Worm (Caenorhabditis elegans) whole organism, midembryonic: Measurements from ENCODE around the gene srh-88.

ENCODE experiments used
- T22C8.4 ChIP-seq: fragments of 200-800 bp; sonication (Bioruptor generic); IDR thresholded peaks from 2 replicates; pipeline ENCODE4 v1.3.6; 2022; ENCODE audit warnings: missing genetic modification characterization, missing compliant biosample characterization
- cog-1 ChIP-seq: sonication (generic microtip); optimal IDR thresholded peaks from 2 replicates; lab custom pipeline; 2016; ENCODE audit warnings: missing genetic modification characterization, missing compliant biosample characterization
- flt-1 ChIP-seq: fragments of 200-800 bp; sonication (Bioruptor generic); IDR thresholded peaks from 2 replicates; pipeline ENCODE4 v1.3.6; 2022; ENCODE audit warnings: missing genetic modification characterization, missing compliant biosample characterization
- med-1 ChIP-seq: sonication (generic microtip); optimal IDR thresholded peaks from 2 replicates; lab custom pipeline; 2017; ENCODE audit warnings: missing genetic modification characterization, mild to moderate bottlenecking, missing compliant biosample characterization, antibody characterized with exemption, missing genetic modification reagents; ENCODE audit not compliant: insufficient read depth
- ztf-23 ChIP-seq: fragments of 200-800 bp; sonication (Bioruptor generic); IDR thresholded peaks from 2 replicates; pipeline ENCODE4 v1.3.6; 2022; ENCODE audit warnings: missing genetic modification reagents, missing genetic modification characterization, missing compliant biosample characterization
- ztf-29 ChIP-seq: fragments of 200-800 bp; sonication (Bioruptor generic); IDR thresholded peaks from 2 replicates; pipeline ENCODE4 v1.3.6; 2022; ENCODE audit warnings: missing genetic modification reagents, missing genetic modification characterization, missing compliant biosample characterization

- no peak for TF ChIP-seq flt-1 (GFP tag; lab: Robert Waterston, UW)
- TF ChIP-seq med-1 (GFP tag; lab: Kevin White, UChicago), result no peak
- TF ChIP-seq ztf-23, result no peak
- no peak for TF ChIP-seq ztf-29 (GFP tag; lab: Robert Waterston, UW)
- TF ChIP-seq cog-1 (tag; lab: Kevin White, UChicago), result no peak
- TF ChIP-seq T22C8.4, result no peak
These were observed 26.8 kb upstream of the srh-88 start, which contains the start of gene srw-121 for ce11 chrV:2991485-2991884.
